Worm (Caenorhabditis elegans): ENCODE data around the gene wdr-5.2.

- no peak for TF ChIP-seq fos-1 (tag; optimal IDR thresholded peaks at IDR 0.05)
- no peak for TF ChIP-seq jun-1 (tag; optimal IDR thresholded peaks at IDR 0.05)
- no peak for TF ChIP-seq hlh-4 (tag; optimal IDR thresholded peaks at IDR 0.05)
- TF ChIP-seq nhr-20 (tag; optimal IDR thresholded peaks at IDR 0.05), result no peak
These were observed 33.0 kb downstream of the wdr-5.2 start, which contains the start of gene Y60A9.3 for ce11 chrX:14382951-14383350.

All from whole organism, L1 larva.